Worm (Caenorhabditis elegans) whole organism, midembryonic: ENCODE results near the gene M163.22.

Source experiments
- T22C8.4 ChIP-seq: fragments of 200-800 bp; sonication (Bioruptor generic); IDR thresholded peaks from 2 replicates; pipeline ENCODE4 v1.3.6; 2022; ENCODE audit warnings: missing genetic modification characterization, missing compliant biosample characterization
- cog-1 ChIP-seq: sonication (generic microtip); optimal IDR thresholded peaks from 2 replicates; lab custom pipeline; 2016; ENCODE audit warnings: missing genetic modification characterization, missing compliant biosample characterization
- flt-1 ChIP-seq: fragments of 200-800 bp; sonication (Bioruptor generic); IDR thresholded peaks from 2 replicates; pipeline ENCODE4 v1.3.6; 2022; ENCODE audit warnings: missing genetic modification characterization, missing compliant biosample characterization
- klf-2 ChIP-seq: fragments of 200-800 bp; sonication (Bioruptor generic); conservative IDR thresholded peaks from 2 replicates; pipeline ENCODE4 v1.3.6; 2022; ENCODE audit warnings: missing genetic modification reagents, missing genetic modification characterization, missing compliant biosample characterization
- med-1 ChIP-seq: sonication (generic microtip); optimal IDR thresholded peaks from 2 replicates; lab custom pipeline; 2017; ENCODE audit warnings: missing genetic modification characterization, mild to moderate bottlenecking, missing compliant biosample characterization, antibody characterized with exemption, missing genetic modification reagents; ENCODE audit not compliant: insufficient read depth
- ref-1 ChIP-seq: fragments of 200-800 bp; sonication (Bioruptor generic); conservative IDR thresholded peaks from 2 replicates; pipeline ENCODE4 v1.3.6; 2022; ENCODE audit warnings: missing genetic modification reagents, missing genetic modification characterization, missing compliant biosample characterization
- tab-1 ChIP-seq: fragments of 200-800 bp; sonication (Bioruptor generic); IDR thresholded peaks from 2 replicates; pipeline ENCODE4 v1.3.6; 2022; ENCODE audit warnings: missing genetic modification characterization, missing compliant biosample characterization
- ztf-23 ChIP-seq: fragments of 200-800 bp; sonication (Bioruptor generic); IDR thresholded peaks from 2 replicates; pipeline ENCODE4 v1.3.6; 2022; ENCODE audit warnings: missing genetic modification reagents, missing genetic modification characterization, missing compliant biosample characterization
- ztf-29 ChIP-seq: fragments of 200-800 bp; sonication (Bioruptor generic); IDR thresholded peaks from 2 replicates; pipeline ENCODE4 v1.3.6; 2022; ENCODE audit warnings: missing genetic modification reagents, missing genetic modification characterization, missing compliant biosample characterization

M163.22 gene

ce11 chrX:14510358-14510757 is 44.7 kb downstream of the M163.22 start:
- no peak for TF ChIP-seq ref-1 (GFP tag; lab: Robert Waterston, UW)
- no peak for TF ChIP-seq flt-1
- TF ChIP-seq ztf-23 (GFP tag; lab: Robert Waterston, UW) = no peak
- no peak for TF ChIP-seq ztf-29 (GFP tag; lab: Robert Waterston, UW)
- TF ChIP-seq cog-1 (tag; lab: Kevin White, UChicago) = no peak
- TF ChIP-seq klf-2 (GFP tag; lab: Robert Waterston, UW) = no peak
- no peak for TF ChIP-seq med-1 (GFP tag; lab: Kevin White, UChicago)
- TF ChIP-seq tab-1 (GFP tag; lab: Robert Waterston, UW) = no peak
- no peak for TF ChIP-seq T22C8.4 (GFP tag; lab: Robert Waterston, UW)

- TF ChIP-seq med-1 (GFP tag; lab: Kevin White, UChicago) (no peak), T22C8.4 (GFP tag; lab: Robert Waterston, UW) (no peak), ztf-23 (GFP tag; lab: Robert Waterston, UW) (no peak), cog-1 (tag; lab: Kevin White, UChicago) (no peak), klf-2 (GFP tag; lab: Robert Waterston, UW) (no peak), ref-1 (GFP tag; lab: Robert Waterston, UW) (no peak), flt-1 (no peak), tab-1 (GFP tag; lab: Robert Waterston, UW) (no peak)
Observed at ce11 chrX:14512817-14513216, 47.1 kb downstream of the M163.22 start, which contains the start of gene fbxa-141. TSS of gene fbxa-141 (minus strand) at chrX:14512917.

- TF ChIP-seq ztf-23 (GFP tag; lab: Robert Waterston, UW) (no peak), T22C8.4 (GFP tag; lab: Robert Waterston, UW) (peak; percentile 54; the same call in 1 of the 2 replicates)
Observed at ce11 chrX:14513462-14513861, 47.8 kb downstream of the M163.22 start.

DNA sequence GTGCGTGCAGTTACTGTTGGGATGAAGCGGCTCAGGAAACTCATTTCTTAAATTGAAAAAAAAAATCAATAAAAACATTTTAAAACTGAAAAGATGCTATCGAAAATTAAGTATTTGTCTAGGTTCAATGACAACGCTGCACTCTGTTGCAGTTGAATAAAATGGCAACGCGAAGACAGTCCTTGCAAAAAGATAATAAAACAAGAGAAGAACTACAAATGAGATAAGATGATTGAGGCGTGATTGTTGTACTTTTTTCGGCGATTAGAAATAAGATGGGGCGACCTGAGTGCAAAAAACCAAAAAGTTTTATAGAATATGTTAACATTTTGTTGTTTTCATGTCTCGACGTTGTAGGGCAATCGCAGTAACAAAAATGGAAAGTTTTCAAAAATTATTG is 49.3 kb downstream of the M163.22 start, which contains the start of gene gcsh-1:
Gene gcsh-1 (minus strand): TSS at position 46 of the 400 bp plus-strand sequence.
- TF ChIP-seq ref-1 (GFP tag; lab: Robert Waterston, UW) = no peak
- no peak for TF ChIP-seq T22C8.4 (GFP tag; lab: Robert Waterston, UW)
- TF ChIP-seq ztf-23 (GFP tag; lab: Robert Waterston, UW) = no peak
- no peak for TF ChIP-seq klf-2 (GFP tag; lab: Robert Waterston, UW)
- TF ChIP-seq ztf-29 (GFP tag; lab: Robert Waterston, UW) = no peak
